Worm (Caenorhabditis elegans) whole organism, late embryonic: ENCODE measurements around the gene bmy-1.

Source experiments
- C08G9.2 ChIP-seq: sonication (generic microtip); optimal IDR thresholded peaks from 2 replicates; lab custom pipeline; 2016; ENCODE audit warnings: mild to moderate bottlenecking, missing genetic modification characterization, moderate library complexity, missing compliant biosample characterization
- F13H6.1 ChIP-seq: sonication (generic microtip); optimal IDR thresholded peaks from 2 replicates; lab custom pipeline; 2016; ENCODE audit warnings: missing genetic modification characterization, missing compliant biosample characterization
- K02D7.2 ChIP-seq: sonication (generic microtip); optimal IDR thresholded peaks from 2 replicates; lab custom pipeline; 2017; ENCODE audit warnings: mild to moderate bottlenecking, missing genetic modification characterization, missing compliant biosample characterization
- T23F11.4 ChIP-seq: fragments of 200-800 bp; sonication (Bioruptor generic); optimal IDR thresholded peaks from 2 replicates; lab custom pipeline; 2018; ENCODE audit warnings: mild to moderate bottlenecking, missing genetic modification characterization, missing compliant biosample characterization
- ama-1 ChIP-seq: fragments of 150-350 bp; optimal IDR thresholded peaks from 2 replicates; lab custom pipeline; 2014
- ceh-19 ChIP-seq: fragments of 200-800 bp; sonication (Bioruptor generic); optimal IDR thresholded peaks from 2 replicates; lab custom pipeline; 2018; ENCODE audit warnings: mild to moderate bottlenecking, missing genetic modification characterization, missing compliant biosample characterization
- ceh-2 ChIP-seq: sonication (generic microtip); optimal IDR thresholded peaks from 2 replicates; lab custom pipeline; 2016; ENCODE audit warnings: missing genotype, missing genetic modification characterization, missing compliant biosample characterization
- ceh-22 ChIP-seq: sonication (generic microtip); optimal IDR thresholded peaks from 2 replicates; lab custom pipeline; 2017; ENCODE audit warnings: missing biosample characterization, missing genetic modification characterization
- ceh-24 ChIP-seq: sonication (generic microtip); optimal IDR thresholded peaks from 2 replicates; lab custom pipeline; 2016; ENCODE audit warnings: mild to moderate bottlenecking, missing genetic modification characterization, missing compliant biosample characterization
- ceh-30 ChIP-seq: fragments of 150-350 bp; optimal IDR thresholded peaks from 2 replicates; lab custom pipeline; 2014; ENCODE audit warnings: missing biosample characterization, missing genetic modification characterization
- ceh-31 ChIP-seq: sonication (generic microtip); optimal IDR thresholded peaks from 2 replicates; lab custom pipeline; 2016; ENCODE audit warnings: missing genetic modification characterization, missing compliant biosample characterization
- ceh-34 ChIP-seq: sonication (generic microtip); optimal IDR thresholded peaks from 2 replicates; lab custom pipeline; 2016; ENCODE audit warnings: mild to moderate bottlenecking, missing genetic modification characterization, missing compliant biosample characterization
- ceh-48 ChIP-seq: sonication (generic microtip); optimal IDR thresholded peaks from 2 replicates; lab custom pipeline; 2016; ENCODE audit warnings: missing genetic modification characterization, inconsistent platforms, missing compliant biosample characterization
- ceh-6 ChIP-seq: fragments of 200-800 bp; sonication (Bioruptor generic); optimal IDR thresholded peaks from 2 replicates; lab custom pipeline; 2018; ENCODE audit warnings: mild to moderate bottlenecking, missing genetic modification characterization, missing compliant biosample characterization
- ceh-9 ChIP-seq: sonication (generic microtip); optimal IDR thresholded peaks from 2 replicates; lab custom pipeline; 2016; ENCODE audit warnings: mild to moderate bottlenecking, missing genetic modification characterization, inconsistent platforms, missing compliant biosample characterization
- che-1 ChIP-seq: sonication (generic microtip); optimal IDR thresholded peaks from 2 replicates; lab custom pipeline; 2016; ENCODE audit warnings: mild to moderate bottlenecking, missing genetic modification characterization, missing compliant biosample characterization
- dmd-4 ChIP-seq: sonication (generic microtip); optimal IDR thresholded peaks from 2 replicates; lab custom pipeline; 2016; ENCODE audit warnings: borderline replicate concordance, missing genetic modification characterization, missing compliant biosample characterization
- dve-1 ChIP-seq: sonication (generic microtip); optimal IDR thresholded peaks from 2 replicates; lab custom pipeline; 2017; ENCODE audit warnings: antibody characterized with exemption, mild to moderate bottlenecking, missing genetic modification characterization, missing compliant biosample characterization
- elt-2 ChIP-seq: sonication (generic microtip); optimal IDR thresholded peaks from 2 replicates; lab custom pipeline; 2016; ENCODE audit warnings: missing genetic modification reagents, missing genetic modification characterization, missing compliant biosample characterization
- elt-4 ChIP-seq: sonication (generic microtip); optimal IDR thresholded peaks from 2 replicates; lab custom pipeline; 2016; ENCODE audit warnings: missing genetic modification characterization, missing compliant biosample characterization
- ets-4 ChIP-seq: sonication (generic microtip); optimal IDR thresholded peaks from 2 replicates; lab custom pipeline; 2016; ENCODE audit warnings: missing genetic modification characterization, missing compliant biosample characterization
- fax-1 ChIP-seq: sonication (generic microtip); optimal IDR thresholded peaks from 2 replicates; lab custom pipeline; 2016; ENCODE audit warnings: missing genotype, missing genetic modification characterization, missing compliant biosample characterization
- fkh-10 ChIP-seq: fragments of 150-350 bp; optimal IDR thresholded peaks from 2 replicates; lab custom pipeline; 2014; ENCODE audit warnings: missing biosample characterization, missing genetic modification reagents, missing genetic modification characterization
- gmeb-2 ChIP-seq: sonication (generic microtip); optimal IDR thresholded peaks from 2 replicates; lab custom pipeline; 2016; ENCODE audit warnings: missing genetic modification characterization, inconsistent platforms, missing compliant biosample characterization
- hlh-13 ChIP-seq: fragments of 200-800 bp; sonication (Bioruptor generic); optimal IDR thresholded peaks from 2 replicates; lab custom pipeline; 2018; ENCODE audit warnings: mild to moderate bottlenecking, missing genetic modification characterization, missing compliant biosample characterization
- hlh-15 ChIP-seq: sonication (generic microtip); optimal IDR thresholded peaks from 2 replicates; lab custom pipeline; 2016; ENCODE audit warnings: missing genetic modification characterization, missing compliant biosample characterization
- hlh-8 ChIP-seq: sonication (generic microtip); optimal IDR thresholded peaks from 2 replicates; lab custom pipeline; 2016; ENCODE audit warnings: missing genotype, missing genetic modification characterization, missing compliant biosample characterization
- lim-6 ChIP-seq: sonication (generic microtip); optimal IDR thresholded peaks from 2 replicates; lab custom pipeline; 2016; ENCODE audit warnings: missing genetic modification characterization, missing compliant biosample characterization
- madf-2 ChIP-seq: sonication (generic microtip); optimal IDR thresholded peaks from 2 replicates; lab custom pipeline; 2017; ENCODE audit warnings: missing genetic modification characterization, missing compliant biosample characterization
- nfya-1 ChIP-seq: sonication (generic microtip); optimal IDR thresholded peaks from 2 replicates; lab custom pipeline; 2017; ENCODE audit warnings: missing genetic modification characterization, mild to moderate bottlenecking, missing compliant biosample characterization, antibody characterized with exemption, moderate library complexity
- nhr-11 ChIP-seq: fragments of 150-350 bp; optimal IDR thresholded peaks from 2 replicates; lab custom pipeline; 2014; ENCODE audit warnings: missing biosample characterization, missing genetic modification characterization
- nhr-232 ChIP-seq: sonication (generic microtip); optimal IDR thresholded peaks from 2 replicates; lab custom pipeline; 2016; ENCODE audit warnings: missing genetic modification characterization, missing compliant biosample characterization
- npax-4 ChIP-seq: sonication (generic microtip); optimal IDR thresholded peaks from 2 replicates; lab custom pipeline; 2016; ENCODE audit warnings: missing genetic modification characterization, missing compliant biosample characterization
- pag-3 ChIP-seq: sonication (generic microtip); optimal IDR thresholded peaks from 2 replicates; lab custom pipeline; 2016; ENCODE audit warnings: missing compliant biosample characterization, missing genetic modification characterization, borderline replicate concordance
- pat-9 ChIP-seq: fragments of 200-800 bp; sonication (Bioruptor generic); optimal IDR thresholded peaks from 2 replicates; lab custom pipeline; 2018; ENCODE audit warnings: mild to moderate bottlenecking, missing genetic modification characterization, moderate library complexity, missing compliant biosample characterization
- pax-1 ChIP-seq: fragments of 150-350 bp; optimal IDR thresholded peaks from 2 replicates; lab custom pipeline; 2014; ENCODE audit warnings: missing biosample characterization, missing genetic modification characterization
- pha-4 ChIP-seq: fragments of 150-350 bp; optimal IDR thresholded peaks from 2 replicates; lab custom pipeline; 2018; ENCODE audit warnings: missing biosample characterization, missing genetic modification reagents, missing genetic modification characterization
- pros-1 ChIP-seq: fragments of 150-350 bp; optimal IDR thresholded peaks from 2 replicates; lab custom pipeline; 2014; ENCODE audit warnings: missing biosample characterization, missing genetic modification reagents, missing genetic modification characterization
- ref-2 ChIP-seq: sonication (generic microtip); optimal IDR thresholded peaks from 2 replicates; lab custom pipeline; 2016; ENCODE audit warnings: missing genetic modification characterization, missing compliant biosample characterization
- rnt-1 ChIP-seq: sonication (generic microtip); optimal IDR thresholded peaks from 2 replicates; lab custom pipeline; 2016; ENCODE audit warnings: missing genetic modification characterization, missing compliant biosample characterization
- sdc-2 ChIP-seq: sonication (generic microtip); optimal IDR thresholded peaks from 2 replicates; lab custom pipeline; 2016; ENCODE audit warnings: missing genotype, missing genetic modification characterization, missing compliant biosample characterization
- sox-2 ChIP-seq: fragments of 200-800 bp; sonication (Bioruptor generic); IDR thresholded peaks from 2 replicates; pipeline ENCODE4 v1.3.6; 2022; ENCODE audit warnings: missing genetic modification reagents, missing genetic modification characterization, missing compliant biosample characterization
- syd-9 ChIP-seq: sonication (generic microtip); optimal IDR thresholded peaks from 2 replicates; lab custom pipeline; 2016; ENCODE audit warnings: mild to moderate bottlenecking, missing genetic modification characterization, moderate library complexity, missing compliant biosample characterization
- tbx-2 ChIP-seq: sonication (generic microtip); optimal IDR thresholded peaks from 2 replicates; lab custom pipeline; 2016; ENCODE audit warnings: missing genetic modification characterization, missing compliant biosample characterization
- tbx-7 ChIP-seq: sonication (generic microtip); optimal IDR thresholded peaks from 2 replicates; lab custom pipeline; 2016; ENCODE audit warnings: missing genotype, missing genetic modification characterization, missing compliant biosample characterization
- ttx-3 ChIP-seq: sonication (generic microtip); optimal IDR thresholded peaks from 2 replicates; lab custom pipeline; 2016; ENCODE audit warnings: missing genetic modification reagents, missing genetic modification characterization, missing compliant biosample characterization
- unc-3 ChIP-seq, 2 experiments: fragments of 200-800 bp in 1 of 2; sonication (Bioruptor generic) in 1 of 2; sonication (generic microtip) in 1 of 2; conservative IDR thresholded peaks in 1 of 2; optimal IDR thresholded peaks in 1 of 2; 2 replicates each; pipeline versions ENCODE4 v1.3.6 to Lab custom; 2016 to 2022; ENCODE audit warnings: missing compliant biosample characterization in 2 of 2, missing genetic modification characterization in 2 of 2, missing genetic modification reagents in 1 of 2
- unc-42 ChIP-seq: sonication (generic microtip); optimal IDR thresholded peaks from 2 replicates; lab custom pipeline; 2016; ENCODE audit warnings: missing genotype, missing genetic modification characterization, missing compliant biosample characterization
- unc-55 ChIP-seq: sonication (generic microtip); optimal IDR thresholded peaks from 2 replicates; lab custom pipeline; 2017; ENCODE audit warnings: missing biosample characterization, missing genetic modification reagents, missing genetic modification characterization
- unc-86 ChIP-seq: sonication (generic microtip); optimal IDR thresholded peaks from 2 replicates; lab custom pipeline; 2016; ENCODE audit warnings: missing genetic modification characterization, missing compliant biosample characterization

Gene bmy-1

ce11 chrII:5370641-5371040 is 12.1 kb downstream of the bmy-1 start, which contains the start of gene F09E5.12:
TSS of gene F09E5.12 (minus strand) at chrII:5370741.
- TF ChIP-seq dve-1 (tag; lab: Kevin White, UChicago) (no peak), ceh-6 (GFP tag; lab: Kevin White, UChicago) (no peak)

- TF ChIP-seq gmeb-2 (no peak), ceh-31 (tag; lab: Kevin White, UChicago) (peak; percentile 42), C08G9.2 (tag; lab: Kevin White, UChicago) (no peak), nhr-232 (tag; lab: Kevin White, UChicago) (no peak), ets-4 (tag; lab: Kevin White, UChicago) (peak; percentile 47), ceh-19 (GFP tag; lab: Kevin White, UChicago) (no peak), ceh-34 (tag; lab: Kevin White, UChicago) (peak; percentile 57), elt-2 (tag; lab: Kevin White, UChicago) (peak; percentile 97), che-1 (tag; lab: Kevin White, UChicago) (no peak), pat-9 (tag; lab: Kevin White, UChicago) (no peak), dmd-4 (no peak), hlh-15 (tag; lab: Kevin White, UChicago) (no peak), npax-4 (no peak), syd-9 (no peak), unc-42 (tag; lab: Kevin White, UChicago) (peak; percentile 65), hlh-8 (tag; lab: Kevin White, UChicago) (no peak), tbx-7 (tag; lab: Kevin White, UChicago) (no peak), sox-2 (GFP tag; lab: Robert Waterston, UW) (no peak), ttx-3 (tag; lab: Kevin White, UChicago) (no peak), T23F11.4 (GFP tag; lab: Kevin White, UChicago) (no peak), fkh-10 (GFP tag; lab: Kevin White, UChicago) (no peak), unc-86 (no peak), nfya-1 (tag; lab: Kevin White, UChicago) (peak; percentile 81), ceh-9 (tag; lab: Kevin White, UChicago) (no peak), pros-1 (tag; lab: Kevin White, UChicago) (no peak), ceh-48 (tag; lab: Kevin White, UChicago) (peak; percentile 40), ceh-30 (tag; lab: Kevin White, UChicago) (peak; percentile 92), F13H6.1 (no peak), unc-3 (GFP tag; conservative IDR thresholded peaks at IDR 0.05; lab: Robert Waterston, UW) (no peak), unc-3 (tag; optimal IDR thresholded peaks at IDR 0.05; lab: Kevin White, UChicago) (no peak), ceh-2 (tag; lab: Kevin White, UChicago) (peak; percentile 7), K02D7.2 (no peak), pha-4 (tag; lab: Kevin White, UChicago) (no peak), madf-2 (tag; lab: Kevin White, UChicago) (peak; percentile 39), elt-4 (tag; lab: Kevin White, UChicago) (no peak), lim-6 (no peak), pag-3 (no peak), nhr-11 (tag; lab: Kevin White, UChicago) (no peak), dve-1 (tag; lab: Kevin White, UChicago) (peak; percentile 68), pax-1 (no peak), rnt-1 (tag; lab: Kevin White, UChicago) (no peak), ceh-24 (tag; lab: Kevin White, UChicago) (no peak), sdc-2 (peak; percentile 25), ceh-22 (no peak), hlh-13 (GFP tag; lab: Kevin White, UChicago) (no peak), tbx-2 (tag; lab: Kevin White, UChicago) (peak; percentile 55), unc-55 (GFP tag; lab: Kevin White, UChicago) (peak; percentile 8), ama-1 (lab: Kevin White, UChicago) (no peak), ref-2 (tag; lab: Kevin White, UChicago) (peak; percentile 31), fax-1 (tag; lab: Kevin White, UChicago) (no peak)
These were observed 15.0 kb downstream of the bmy-1 start, which contains the start of the genes agt-2 and F09E5.3 for ce11 chrII:5373275-5374047. TSS of gene agt-2 (minus strand) at chrII:5373827. TSS of gene F09E5.3 (plus strand) at chrII:5373997.
